Fruit fly (Drosophila melanogaster): ENCODE measurements around the gene Dci.

dm6 chr3L:823597-823996, 27.5 kb upstream of the Dci start:
- no peak for TF ChIP-seq CG8301 (tag; optimal IDR thresholded peaks at IDR 0.05)
- no peak for TF ChIP-seq CG8159 (tag; optimal IDR thresholded peaks at IDR 0.05)
- TF ChIP-seq CG15710 (tag; optimal IDR thresholded peaks at IDR 0.05) = no peak
- no peak for TF ChIP-seq CG9948 (tag; optimal IDR thresholded peaks at IDR 0.05)
- no peak for TF ChIP-seq Snoo (tag; optimal IDR thresholded peaks at IDR 0.05)
